Worm (Caenorhabditis elegans) whole organism, young adult: ENCODE data around the gene F23D12.3.

Experiments used
- B0019.2 ChIP-seq: fragments of 200-800 bp; sonication (Bioruptor generic); conservative IDR thresholded peaks from 2 replicates; pipeline ENCODE4 v1.3.6; 2022; ENCODE audit warnings: missing genetic modification reagents, missing genetic modification characterization, missing compliant biosample characterization
- F49E8.2 ChIP-seq: sonication (generic microtip); optimal IDR thresholded peaks from 3 replicates; lab custom pipeline; 2017; ENCODE audit warnings: missing genetic modification characterization, mild to moderate bottlenecking, missing compliant biosample characterization, antibody characterized with exemption, moderate library complexity; ENCODE audit not compliant: insufficient read depth
- K11D2.4 ChIP-seq: fragments of 200-800 bp; sonication (Bioruptor generic); IDR thresholded peaks from 2 replicates; pipeline ENCODE4 v1.3.6; 2022; ENCODE audit warnings: missing genetic modification reagents, missing genetic modification characterization, missing compliant biosample characterization
- athp-1 ChIP-seq: sonication (generic microtip); optimal IDR thresholded peaks from 2 replicates; lab custom pipeline; 2017; ENCODE audit warnings: mild to moderate bottlenecking, missing genetic modification characterization, missing compliant biosample characterization
- ceh-27 ChIP-seq: fragments of 200-800 bp; sonication (Bioruptor generic); optimal IDR thresholded peaks from 2 replicates; lab custom pipeline; 2018; ENCODE audit warnings: mild to moderate bottlenecking, missing genetic modification characterization, moderate library complexity, missing compliant biosample characterization
- dox-1 ChIP-seq: fragments of 200-800 bp; sonication (Bioruptor generic); IDR thresholded peaks from 2 replicates; pipeline ENCODE4 v1.3.6; 2022; ENCODE audit warnings: missing genetic modification reagents, missing genetic modification characterization, missing compliant biosample characterization
- dpl-1 ChIP-seq: fragments of 150-350 bp; optimal IDR thresholded peaks from 2 replicates; lab custom pipeline; 2014; ENCODE audit warnings: missing biosample characterization, missing genetic modification reagents, missing genetic modification characterization
- hlh-26 ChIP-seq: fragments of 200-800 bp; sonication (Bioruptor generic); conservative IDR thresholded peaks from 2 replicates; pipeline ENCODE4 v1.3.6; 2022; ENCODE audit warnings: missing genetic modification reagents, missing genetic modification characterization, missing compliant biosample characterization
- lin-35 ChIP-seq, 3 experiments: fragments of 150-350 bp in 2 of 3; sonication (generic microtip) in 1 of 3; optimal IDR thresholded peaks; 2 replicates each; lab custom pipeline; 2014 to 2018; ENCODE audit warnings: missing biosample characterization in 3 of 3, missing genetic modification characterization in 3 of 3, missing genetic modification reagents in 3 of 3
- nfya-1 ChIP-seq: sonication (generic microtip); optimal IDR thresholded peaks from 2 replicates; lab custom pipeline; 2017; ENCODE audit warnings: antibody characterized with exemption, missing compliant biosample characterization, missing genetic modification characterization, borderline replicate concordance; ENCODE audit not compliant: insufficient read depth
- snpc-4 ChIP-seq, 5 experiments: fragments of 150-350 bp in 1 of 5; sonication (generic microtip) in 4 of 5; optimal IDR thresholded peaks; 2 replicates each; lab custom pipeline; 2014 to 2018; ENCODE audit warnings: missing genetic modification characterization in 5 of 5, missing biosample characterization in 3 of 5, antibody characterized with exemption in 2 of 5, mild to moderate bottlenecking in 2 of 5, missing compliant biosample characterization in 2 of 5, missing genotype in 2 of 5, moderate library complexity in 2 of 5, missing genetic modification reagents in 1 of 5

DNA sequence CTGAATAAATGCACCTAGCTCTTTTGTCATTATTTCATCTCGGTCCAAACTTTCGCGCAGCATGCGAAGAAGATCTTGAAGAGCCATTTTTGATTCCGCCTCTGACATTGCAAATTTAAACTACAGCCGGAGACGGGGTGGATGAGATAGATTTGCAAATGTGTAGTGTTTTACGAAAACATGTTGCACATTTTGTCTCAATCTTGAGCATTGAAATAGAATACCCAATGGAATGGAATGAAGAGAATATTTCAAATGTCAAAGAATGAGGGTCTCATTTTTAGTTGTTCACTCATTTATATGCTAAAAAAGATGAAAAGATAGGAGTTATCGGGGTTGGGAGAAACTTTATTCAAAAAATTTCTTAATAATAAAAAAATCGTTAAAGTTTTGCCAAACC lies 13.0 kb downstream of the F23D12.3 start, which contains the start of gene Y66C5A.1:
- no peak for TF ChIP-seq athp-1 (tag; lab: Kevin White, UChicago)
- TF ChIP-seq nfya-1 (tag; lab: Kevin White, UChicago), result no peak
- TF ChIP-seq ceh-27 (GFP tag; lab: Kevin White, UChicago), result no peak
- no peak for TF ChIP-seq dpl-1 (GFP tag; lab: Kevin White, UChicago)
- no peak for TF ChIP-seq dox-1 (GFP tag; lab: Robert Waterston, UW)
- no peak for TF ChIP-seq snpc-4 (GFP tag; optimal IDR thresholded peaks at IDR 0.05; lab: Kevin White, UChicago)
- no peak for TF ChIP-seq snpc-4 (tag; optimal IDR thresholded peaks at IDR 0.05; lab: Kevin White, UChicago)
- TF ChIP-seq lin-35 (GFP tag; optimal IDR thresholded peaks at IDR 0.05; lab: Kevin White, UChicago), result no peak
- TF ChIP-seq K11D2.4 (GFP tag; lab: Robert Waterston, UW), result no peak
- no peak for TF ChIP-seq F49E8.2 (tag; lab: Kevin White, UChicago)
- TF ChIP-seq hlh-26 (GFP tag; lab: Robert Waterston, UW), result no peak
- no peak for TF ChIP-seq B0019.2 (GFP tag; lab: Robert Waterston, UW)
